Worm (Caenorhabditis elegans) whole organism, L2 larva: Measurements from ENCODE around the gene lido-13.

Experiments
- ama-1 ChIP-seq: fragments of 150-350 bp; optimal IDR thresholded peaks from 2 replicates; lab custom pipeline; 2018; ENCODE audit warnings: inconsistent platforms
- blmp-1 ChIP-seq: sonication (generic microtip); optimal IDR thresholded peaks from 2 replicates; lab custom pipeline; 2017; ENCODE audit warnings: missing genetic modification characterization, mild to moderate bottlenecking, missing compliant biosample characterization, antibody characterized with exemption, moderate library complexity; ENCODE audit not compliant: insufficient read depth
- ceh-82 ChIP-seq: fragments of 150-350 bp; optimal IDR thresholded peaks from 2 replicates; lab custom pipeline; 2014; ENCODE audit warnings: missing biosample characterization, missing genetic modification characterization
- dmd-4 ChIP-seq: sonication (generic microtip); optimal IDR thresholded peaks from 2 replicates; lab custom pipeline; 2017; ENCODE audit warnings: missing biosample characterization, missing genetic modification characterization
- lsy-2 ChIP-seq, 2 experiments: fragments of 150-350 bp in 1 of 2; sonication (generic microtip) in 1 of 2; optimal IDR thresholded peaks; 2 replicates each; lab custom pipeline; 2014 to 2017; ENCODE audit warnings: missing biosample characterization in 2 of 2, missing genetic modification characterization in 2 of 2
- nhr-12 ChIP-seq: fragments of 150-350 bp; optimal IDR thresholded peaks from 2 replicates; lab custom pipeline; 2014; ENCODE audit warnings: missing biosample characterization, missing genetic modification characterization
- nhr-23 ChIP-seq: fragments of 150-350 bp; optimal IDR thresholded peaks from 2 replicates; lab custom pipeline; 2014; ENCODE audit warnings: missing biosample characterization, missing genetic modification reagents, missing genetic modification characterization
- nhr-237 ChIP-seq: fragments of 150-350 bp; optimal IDR thresholded peaks from 2 replicates; lab custom pipeline; 2014; ENCODE audit warnings: missing biosample characterization, missing genetic modification characterization
- unc-39 ChIP-seq: fragments of 150-350 bp; optimal IDR thresholded peaks from 2 replicates; lab custom pipeline; 2014; ENCODE audit warnings: missing biosample characterization, missing genetic modification characterization
- unc-62 ChIP-seq: fragments of 150-350 bp; optimal IDR thresholded peaks from 2 replicates; lab custom pipeline; 2014; ENCODE audit warnings: missing biosample characterization, missing genetic modification reagents, missing genetic modification characterization

DNA sequence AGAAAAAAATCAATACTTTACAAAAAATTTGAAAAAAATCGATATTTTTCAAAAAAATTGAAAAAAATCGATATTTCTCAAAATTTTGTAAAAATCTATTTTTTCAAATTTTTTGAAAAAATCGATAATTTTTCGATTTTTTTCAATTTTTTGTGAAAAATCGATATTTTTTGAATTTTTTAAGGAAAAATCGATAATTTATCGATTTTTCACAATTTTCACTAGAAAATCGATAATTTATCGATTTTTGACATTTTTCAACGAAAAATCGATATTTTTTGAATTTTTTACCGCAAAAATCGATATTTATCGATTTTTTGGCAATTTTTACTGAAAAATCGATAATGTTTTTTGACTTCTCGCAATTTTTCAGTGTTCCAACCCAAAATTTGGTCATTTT lies 9.2 kb upstream of the lido-13 start:
- TF ChIP-seq ama-1 (lab: Kevin White, UChicago) (no peak), lsy-2 (tag; optimal IDR thresholded peaks at IDR 0.05; lab: Kevin White, UChicago) (no peak), nhr-12 (no peak), blmp-1 (no peak), dmd-4 (tag; lab: Kevin White, UChicago) (no peak), unc-39 (tag; lab: Kevin White, UChicago) (no peak), nhr-237 (tag; lab: Kevin White, UChicago) (no peak), unc-62 (GFP tag; lab: Kevin White, UChicago) (no peak), nhr-23 (tag; lab: Kevin White, UChicago) (no peak), ceh-82 (tag; lab: Kevin White, UChicago) (no peak)
